Worm (Caenorhabditis elegans) whole organism, young adult: ENCODE results near the gene ptr-24.

Experiments used
- D2030.7 ChIP-seq: fragments of 200-800 bp; sonication (Bioruptor generic); IDR thresholded peaks from 2 replicates; pipeline ENCODE4 v1.3.6; 2022; ENCODE audit warnings: missing genetic modification reagents, missing genetic modification characterization, missing compliant biosample characterization
- F33H1.4 ChIP-seq: fragments of 200-800 bp; sonication (Bioruptor generic); IDR thresholded peaks from 2 replicates; pipeline ENCODE4 v1.3.6; 2022; ENCODE audit warnings: missing genetic modification reagents, missing genetic modification characterization, missing compliant biosample characterization
- F55B11.4 ChIP-seq: sonication (generic microtip); optimal IDR thresholded peaks from 2 replicates; lab custom pipeline; 2016; ENCODE audit warnings: missing compliant biosample characterization, missing genetic modification characterization, borderline replicate concordance; ENCODE audit not compliant: insufficient read depth
- K12H6.12 ChIP-seq: fragments of 200-800 bp; sonication (Bioruptor generic); optimal IDR thresholded peaks from 2 replicates; lab custom pipeline; 2018; ENCODE audit warnings: mild to moderate bottlenecking, missing genetic modification characterization, missing compliant biosample characterization
- Y53F4B.3 ChIP-seq: fragments of 200-800 bp; sonication (Bioruptor generic); IDR thresholded peaks from 2 replicates; pipeline ENCODE4 v1.3.6; 2022; ENCODE audit warnings: missing genetic modification reagents, missing genetic modification characterization, missing compliant biosample characterization
- Y53G8AR.9 ChIP-seq: fragments of 200-800 bp; sonication (Bioruptor generic); conservative IDR thresholded peaks from 2 replicates; pipeline ENCODE4 v1.3.6; 2022; ENCODE audit warnings: missing genetic modification reagents, missing genetic modification characterization, missing compliant biosample characterization
- ZK185.1 ChIP-seq: sonication (generic microtip); optimal IDR thresholded peaks from 2 replicates; lab custom pipeline; 2016; ENCODE audit warnings: mild to moderate bottlenecking, missing genetic modification characterization, missing compliant biosample characterization; ENCODE audit not compliant: poor library complexity, severe bottlenecking
- aptf-3 ChIP-seq: fragments of 200-800 bp; sonication (Bioruptor generic); IDR thresholded peaks from 2 replicates; pipeline ENCODE4 v1.3.6; 2022; ENCODE audit warnings: missing genetic modification characterization, missing compliant biosample characterization
- attf-3 ChIP-seq: fragments of 200-800 bp; sonication (Bioruptor generic); conservative IDR thresholded peaks from 2 replicates; pipeline ENCODE4 v1.3.6; 2022; ENCODE audit warnings: missing genetic modification reagents, missing genetic modification characterization, missing compliant biosample characterization
- bed-2 ChIP-seq: fragments of 200-800 bp; sonication (Bioruptor generic); IDR thresholded peaks from 2 replicates; pipeline ENCODE4 v1.3.6; 2022; ENCODE audit warnings: missing genetic modification reagents, missing genetic modification characterization, missing compliant biosample characterization
- ccch-3 ChIP-seq: fragments of 200-800 bp; sonication (Bioruptor generic); optimal IDR thresholded peaks from 2 replicates; lab custom pipeline; 2018; ENCODE audit warnings: mild to moderate bottlenecking, missing genetic modification characterization, missing compliant biosample characterization
- cebp-2 ChIP-seq: fragments of 200-800 bp; sonication (Bioruptor generic); IDR thresholded peaks from 2 replicates; pipeline ENCODE4 v1.3.6; 2022; ENCODE audit warnings: missing genetic modification characterization, missing compliant biosample characterization
- ceh-58 ChIP-seq: fragments of 200-800 bp; sonication (Bioruptor generic); IDR thresholded peaks from 2 replicates; pipeline ENCODE4 v1.3.6; 2022; ENCODE audit warnings: missing genetic modification characterization, missing compliant biosample characterization
- dox-1 ChIP-seq: fragments of 200-800 bp; sonication (Bioruptor generic); IDR thresholded peaks from 2 replicates; pipeline ENCODE4 v1.3.6; 2022; ENCODE audit warnings: missing genetic modification reagents, missing genetic modification characterization, missing compliant biosample characterization
- dpff-1 ChIP-seq: sonication (generic microtip); optimal IDR thresholded peaks from 2 replicates; lab custom pipeline; 2017; ENCODE audit warnings: mild to moderate bottlenecking, missing genetic modification characterization, missing compliant biosample characterization
- efl-1 ChIP-seq: fragments of 150-350 bp; optimal IDR thresholded peaks from 2 replicates; lab custom pipeline; 2014; ENCODE audit warnings: missing biosample characterization, missing genetic modification reagents, missing genetic modification characterization
- egl-18 ChIP-seq: fragments of 200-800 bp; sonication (Bioruptor generic); IDR thresholded peaks from 2 replicates; pipeline ENCODE4 v1.3.6; 2022; ENCODE audit warnings: missing genetic modification reagents, missing genetic modification characterization, missing compliant biosample characterization
- egl-44 ChIP-seq: fragments of 200-800 bp; sonication (Bioruptor generic); IDR thresholded peaks from 2 replicates; pipeline ENCODE4 v1.3.6; 2022; ENCODE audit warnings: missing genetic modification reagents, missing genetic modification characterization, missing compliant biosample characterization
- egrh-3 ChIP-seq: fragments of 200-800 bp; sonication (Bioruptor generic); IDR thresholded peaks from 2 replicates; pipeline ENCODE4 v1.3.6; 2022; ENCODE audit warnings: missing genetic modification reagents, missing genetic modification characterization, missing compliant biosample characterization
- hsf-1 ChIP-seq: fragments of 200-800 bp; sonication (Bioruptor generic); IDR thresholded peaks from 2 replicates; pipeline ENCODE4 v1.3.6; 2022; ENCODE audit warnings: missing genetic modification reagents, missing genetic modification characterization, missing compliant biosample characterization
- lag-1 ChIP-seq: fragments of 200-800 bp; sonication (Bioruptor generic); IDR thresholded peaks from 2 replicates; pipeline ENCODE4 v1.3.6; 2022; ENCODE audit warnings: missing genetic modification reagents, missing genetic modification characterization, missing compliant biosample characterization
- lin-26 ChIP-seq: fragments of 200-800 bp; sonication (Bioruptor generic); IDR thresholded peaks from 2 replicates; pipeline ENCODE4 v1.3.6; 2022; ENCODE audit warnings: missing genetic modification reagents, missing genetic modification characterization, missing compliant biosample characterization
- lin-40 ChIP-seq: sonication (generic microtip); optimal IDR thresholded peaks from 2 replicates; lab custom pipeline; 2016; ENCODE audit warnings: missing genetic modification characterization, mild to moderate bottlenecking, missing compliant biosample characterization, missing genotype, missing genetic modification reagents
- mxl-1 ChIP-seq: sonication (generic microtip); optimal IDR thresholded peaks from 2 replicates; lab custom pipeline; 2016; ENCODE audit warnings: missing genetic modification characterization, missing compliant biosample characterization
- nfya-1 ChIP-seq: sonication (generic microtip); optimal IDR thresholded peaks from 2 replicates; lab custom pipeline; 2017; ENCODE audit warnings: antibody characterized with exemption, missing compliant biosample characterization, missing genetic modification characterization, borderline replicate concordance; ENCODE audit not compliant: insufficient read depth
- nfya-2 ChIP-seq: fragments of 200-800 bp; sonication (Bioruptor generic); IDR thresholded peaks from 2 replicates; pipeline ENCODE4 v1.3.6; 2022; ENCODE audit warnings: missing genetic modification reagents, missing genetic modification characterization, missing compliant biosample characterization
- nfyb-1 ChIP-seq: fragments of 200-800 bp; sonication (Bioruptor generic); IDR thresholded peaks from 2 replicates; pipeline ENCODE4 v1.3.6; 2022; ENCODE audit warnings: missing genetic modification reagents, missing genetic modification characterization, missing compliant biosample characterization
- nhr-120 ChIP-seq: fragments of 200-800 bp; sonication (Bioruptor generic); IDR thresholded peaks from 2 replicates; pipeline ENCODE4 v1.3.6; 2022; ENCODE audit warnings: missing genetic modification characterization, missing compliant biosample characterization
- nhr-27 ChIP-seq: fragments of 200-800 bp; sonication (Bioruptor generic); optimal IDR thresholded peaks from 2 replicates; lab custom pipeline; 2018; ENCODE audit warnings: mild to moderate bottlenecking, missing genetic modification characterization, moderate library complexity, missing compliant biosample characterization
- rec-8 ChIP-seq, 2 experiments: sonication (generic microtip); optimal IDR thresholded peaks; 2 replicates each; lab custom pipeline; 2016; ENCODE audit warnings: mild to moderate bottlenecking in 2 of 2, missing genetic modification characterization in 2 of 2, missing genetic modification reagents in 2 of 2, missing genotype in 2 of 2, missing biosample characterization in 1 of 2, missing compliant biosample characterization in 1 of 2, moderate library complexity in 1 of 2
- repo-1 ChIP-seq: sonication (generic microtip); optimal IDR thresholded peaks from 2 replicates; lab custom pipeline; 2017; ENCODE audit warnings: mild to moderate bottlenecking, missing genetic modification characterization, missing compliant biosample characterization
- rpc-1 ChIP-seq, 2 experiments: fragments of 150-350 bp in 1 of 2; sonication (generic microtip) in 1 of 2; optimal IDR thresholded peaks; 2 replicates each; lab custom pipeline; 2014 to 2018; ENCODE audit warnings: missing biosample characterization in 1 of 2, missing genetic modification characterization in 1 of 2, missing genetic modification reagents in 1 of 2, missing genotype in 1 of 2
- sdz-38 ChIP-seq: sonication (generic microtip); optimal IDR thresholded peaks from 2 replicates; lab custom pipeline; 2016; ENCODE audit warnings: missing genotype, missing genetic modification characterization, missing compliant biosample characterization
- unc-62 ChIP-seq: fragments of 150-350 bp; optimal IDR thresholded peaks from 2 replicates; lab custom pipeline; 2014; ENCODE audit warnings: missing biosample characterization, missing genetic modification reagents, missing genetic modification characterization
- zim-3 ChIP-seq: sonication (generic microtip); optimal IDR thresholded peaks from 2 replicates; lab custom pipeline; 2017; ENCODE audit warnings: mild to moderate bottlenecking, missing genetic modification characterization, moderate library complexity, missing compliant biosample characterization
- ztf-22 ChIP-seq: fragments of 200-800 bp; sonication (Bioruptor generic); optimal IDR thresholded peaks from 2 replicates; lab custom pipeline; 2018; ENCODE audit warnings: mild to moderate bottlenecking, missing genetic modification characterization, moderate library complexity, missing compliant biosample characterization
- ztf-3 ChIP-seq: fragments of 200-800 bp; sonication (Bioruptor generic); optimal IDR thresholded peaks from 2 replicates; lab custom pipeline; 2018; ENCODE audit warnings: mild to moderate bottlenecking, missing genetic modification characterization, missing compliant biosample characterization

Gene ptr-24

DNA sequence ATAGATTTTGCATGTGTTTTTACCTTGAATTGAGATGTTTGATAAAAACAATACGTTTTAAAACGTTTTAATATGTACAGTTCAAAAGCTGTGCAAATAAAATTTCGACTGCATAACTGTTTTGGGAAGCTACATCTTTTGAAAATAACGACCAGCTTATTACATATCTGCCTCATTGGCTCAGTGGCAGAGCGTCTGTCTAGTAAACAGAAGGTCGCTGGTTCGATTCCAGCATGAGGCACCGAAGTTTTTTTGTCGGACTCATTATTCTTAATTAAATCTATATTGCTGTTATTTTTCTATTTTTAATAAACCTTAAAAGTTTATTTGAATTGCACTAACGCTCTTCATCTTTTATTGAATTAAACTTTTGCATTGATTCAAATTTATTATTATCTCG is 44.8 kb upstream of the ptr-24 start (continued):
- TF ChIP-seq repo-1 (no peak), ccch-3 (GFP tag; lab: Kevin White, UChicago) (no peak), lin-40 (tag; lab: Kevin White, UChicago) (no peak), F55B11.4 (tag; lab: Kevin White, UChicago) (no peak), zim-3 (tag; lab: Kevin White, UChicago) (no peak), ZK185.1 (tag; lab: Kevin White, UChicago) (no peak), lag-1 (no peak), dpff-1 (tag; lab: Kevin White, UChicago) (no peak), rpc-1 (optimal IDR thresholded peaks at IDR 0.05; lab: Kevin White, UChicago) (peak; percentile 79), rpc-1 (tag; optimal IDR thresholded peaks at IDR 0.05; lab: Kevin White, UChicago) (peak; percentile 94), mxl-1 (tag; lab: Kevin White, UChicago) (no peak), cebp-2 (GFP tag; lab: Robert Waterston, UW) (no peak), attf-3 (GFP tag; lab: Robert Waterston, UW) (no peak), hsf-1 (GFP tag; lab: Robert Waterston, UW) (no peak), nfyb-1 (no peak), F33H1.4 (GFP tag; lab: Robert Waterston, UW) (no peak), egrh-3 (GFP tag; lab: Robert Waterston, UW) (no peak), Y53G8AR.9 (GFP tag; lab: Robert Waterston, UW) (no peak), nfya-1 (tag; lab: Kevin White, UChicago) (no peak), nfya-2 (GFP tag; lab: Robert Waterston, UW) (no peak), ztf-3 (GFP tag; lab: Kevin White, UChicago) (no peak), lin-26 (peak; percentile 81), rec-8 (tag; optimal IDR thresholded peaks at IDR 0.05; lab: Kevin White, UChicago) (peak in 1 of 2 experiments; percentile 32), nhr-120 (GFP tag; lab: Robert Waterston, UW) (no peak), unc-62 (GFP tag; lab: Kevin White, UChicago) (no peak), efl-1 (GFP tag; lab: Kevin White, UChicago) (no peak), D2030.7 (peak; percentile 41; the same call in 1 of the 2 replicates)

DNA sequence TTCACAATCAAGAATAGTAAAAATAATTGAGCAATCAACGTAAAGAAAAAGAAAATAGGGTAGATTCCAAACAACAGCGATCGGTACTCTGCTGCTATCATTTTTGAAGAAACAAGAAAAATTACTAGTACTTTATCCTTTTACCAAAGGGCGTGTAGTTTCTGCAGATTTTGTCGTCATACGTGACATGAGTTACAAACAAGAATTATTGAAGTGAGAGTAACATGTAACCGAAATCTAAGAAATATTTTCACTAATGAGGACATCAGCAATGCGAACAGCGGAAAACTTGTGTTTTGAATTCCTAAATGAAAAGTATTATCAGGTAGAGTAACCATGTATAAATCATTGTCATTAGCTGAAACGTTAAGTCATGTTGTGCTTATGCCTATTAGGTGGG is 43.2 kb upstream of the ptr-24 start, which contains the start of gene srd-36:
srd-36 (minus strand) TSS at position 101 of the 400 bp plus-strand sequence.
- TF ChIP-seq efl-1 (GFP tag; lab: Kevin White, UChicago) (no peak), F55B11.4 (tag; lab: Kevin White, UChicago) (no peak), egl-44 (no peak), dpff-1 (tag; lab: Kevin White, UChicago) (no peak), ztf-22 (no peak), egl-18 (GFP tag; lab: Robert Waterston, UW) (no peak), dox-1 (GFP tag; lab: Robert Waterston, UW) (no peak), ceh-58 (GFP tag; lab: Robert Waterston, UW) (no peak), K12H6.12 (tag; lab: Kevin White, UChicago) (no peak), rpc-1 (optimal IDR thresholded peaks at IDR 0.05; lab: Kevin White, UChicago) (no peak), rpc-1 (tag; optimal IDR thresholded peaks at IDR 0.05; lab: Kevin White, UChicago) (no peak), aptf-3 (GFP tag; lab: Robert Waterston, UW) (no peak), sdz-38 (tag; lab: Kevin White, UChicago) (no peak), Y53F4B.3 (GFP tag; lab: Robert Waterston, UW) (no peak), mxl-1 (tag; lab: Kevin White, UChicago) (no peak), lag-1 (no peak), nhr-27 (no peak), bed-2 (GFP tag; lab: Robert Waterston, UW) (no peak)
